Fruit fly (Drosophila melanogaster) whole organism, prepupa: ENCODE results near the gene sqd.
A peak's percentile ranks its signal among the peaks of the same experiment; 100 is the strongest.

Source experiments
- CG10631 ChIP-seq: fragments of 200-800 bp; sonication (Bioruptor generic); optimal IDR thresholded peaks from 2 replicates; lab custom pipeline; 2016; ENCODE audit warnings: missing biosample characterization, missing genetic modification characterization
- CG10669 ChIP-seq: fragments of 200-800 bp; sonication (Bioruptor generic); optimal IDR thresholded peaks from 3 replicates; lab custom pipeline; 2018; ENCODE audit warnings: missing biosample characterization, mild to moderate bottlenecking, missing genetic modification characterization, moderate library complexity
- CG11294 ChIP-seq: fragments of 200-800 bp; sonication (Bioruptor generic); IDR thresholded peaks from 2 replicates; pipeline ENCODE4 v1.3.6; 2022; ENCODE audit warnings: missing biosample characterization, missing genetic modification characterization
- CG11762 ChIP-seq: fragments of 200-800 bp; sonication (Bioruptor generic); optimal IDR thresholded peaks from 3 replicates; lab custom pipeline; 2016; ENCODE audit warnings: missing biosample characterization, missing genetic modification characterization; ENCODE audit not compliant: insufficient read depth
- CG11902 ChIP-seq: fragments of 200-800 bp; sonication (Bioruptor generic); optimal IDR thresholded peaks from 3 replicates; lab custom pipeline; 2016; ENCODE audit warnings: missing biosample characterization, missing genetic modification characterization
- CG15336 ChIP-seq: fragments of 200-800 bp; sonication (Bioruptor generic); IDR thresholded peaks from 2 replicates; pipeline ENCODE4 v1.3.6; 2022; ENCODE audit warnings: missing biosample characterization, missing genetic modification characterization
- CG1621 ChIP-seq: fragments of 200-800 bp; sonication (Bioruptor generic); optimal IDR thresholded peaks from 3 replicates; lab custom pipeline; 2018; ENCODE audit warnings: missing biosample characterization, mild to moderate bottlenecking, missing genetic modification characterization
- CG16779 ChIP-seq: fragments of 200-800 bp; sonication (Bioruptor generic); optimal IDR thresholded peaks from 3 replicates; lab custom pipeline; 2017; ENCODE audit warnings: missing biosample characterization, mild to moderate bottlenecking, missing genetic modification characterization
- CG32006 ChIP-seq: fragments of 200-800 bp; sonication (Bioruptor generic); optimal IDR thresholded peaks from 3 replicates; lab custom pipeline; 2017; ENCODE audit warnings: missing biosample characterization, mild to moderate bottlenecking, missing genetic modification characterization
- CG34406 ChIP-seq: fragments of 200-800 bp; sonication (Bioruptor generic); optimal IDR thresholded peaks from 3 replicates; lab custom pipeline; 2016; ENCODE audit warnings: missing biosample characterization, missing genetic modification characterization
- CG3919 ChIP-seq: fragments of 200-800 bp; sonication (Bioruptor generic); optimal IDR thresholded peaks from 3 replicates; lab custom pipeline; 2016; ENCODE audit warnings: missing biosample characterization, missing genetic modification characterization
- CG4318 ChIP-seq: fragments of 200-800 bp; sonication (Bioruptor generic); optimal IDR thresholded peaks from 3 replicates; lab custom pipeline; 2017; ENCODE audit warnings: missing biosample characterization, mild to moderate bottlenecking, missing genetic modification characterization
- CG6163 ChIP-seq: fragments of 200-800 bp; sonication (Bioruptor generic); IDR thresholded peaks from 3 replicates; pipeline ENCODE4 v1.3.6; 2022; ENCODE audit warnings: missing biosample characterization, missing genetic modification characterization
- CG7368 ChIP-seq: fragments of 200-800 bp; sonication (Bioruptor generic); optimal IDR thresholded peaks from 3 replicates; lab custom pipeline; 2016; ENCODE audit warnings: missing biosample characterization, missing genetic modification characterization
- CG8119 ChIP-seq: fragments of 200-800 bp; sonication (Bioruptor generic); IDR thresholded peaks from 3 replicates; pipeline ENCODE4 v1.3.6; 2022; ENCODE audit warnings: missing biosample characterization, missing genetic modification characterization
- CG8319 ChIP-seq: fragments of 200-800 bp; sonication (Bioruptor generic); optimal IDR thresholded peaks from 3 replicates; lab custom pipeline; 2016; ENCODE audit warnings: missing biosample characterization, missing genetic modification characterization
- CG8632 ChIP-seq: fragments of 200-800 bp; sonication (Bioruptor generic); optimal IDR thresholded peaks from 3 replicates; lab custom pipeline; 2016; ENCODE audit warnings: missing biosample characterization, missing genetic modification characterization
- CG9139 ChIP-seq: fragments of 200-800 bp; sonication (Bioruptor generic); optimal IDR thresholded peaks from 3 replicates; lab custom pipeline; 2017; ENCODE audit warnings: missing biosample characterization, mild to moderate bottlenecking, missing genetic modification characterization
- Eip75B ChIP-seq: fragments of 200-800 bp; sonication (Bioruptor generic); optimal IDR thresholded peaks from 3 replicates; lab custom pipeline; 2016; ENCODE audit warnings: missing biosample characterization, missing genetic modification characterization
- Eip78C ChIP-seq: fragments of 200-800 bp; sonication (Bioruptor generic); peaks from one replicate; lab custom pipeline; 2016; ENCODE audit warnings: missing biosample characterization, missing genetic modification characterization
- Eip93F ChIP-seq: fragments of 200-800 bp; sonication (Bioruptor generic); optimal IDR thresholded peaks from 2 replicates; lab custom pipeline; 2016; ENCODE audit warnings: missing biosample characterization, mild to moderate bottlenecking, missing genetic modification characterization
- Ets21C ChIP-seq: fragments of 200-800 bp; sonication (Bioruptor generic); optimal IDR thresholded peaks from 3 replicates; lab custom pipeline; 2016; ENCODE audit warnings: missing biosample characterization, missing genetic modification characterization
- Ets96B ChIP-seq: fragments of 200-800 bp; optimal IDR thresholded peaks from 2 replicates; lab custom pipeline; 2019; ENCODE audit warnings: missing biosample characterization, mild to moderate bottlenecking, missing genetic modification characterization, moderate library complexity
- Gug ChIP-seq: fragments of 200-800 bp; sonication (Bioruptor generic); IDR thresholded peaks from 2 replicates; pipeline ENCODE4 v1.3.6; 2022; ENCODE audit warnings: missing biosample characterization, missing genetic modification characterization
- Hr38 ChIP-seq: sonication (Bioruptor generic); optimal IDR thresholded peaks from 2 replicates; lab custom pipeline; 2016; ENCODE audit warnings: missing biosample characterization, missing genetic modification characterization
- Hr39 ChIP-seq: fragments of 200-800 bp; sonication (Bioruptor generic); optimal IDR thresholded peaks from 2 replicates; lab custom pipeline; 2016; ENCODE audit warnings: missing biosample characterization, missing genetic modification characterization
- Hr4 ChIP-seq: fragments of 200-800 bp; sonication (Bioruptor generic); optimal IDR thresholded peaks from 3 replicates; lab custom pipeline; 2016; ENCODE audit warnings: missing biosample characterization, missing genetic modification characterization
- Lpt ChIP-seq: fragments of 200-800 bp; sonication (Bioruptor generic); optimal IDR thresholded peaks from 3 replicates; lab custom pipeline; 2016; ENCODE audit warnings: missing biosample characterization, missing genetic modification characterization
- Met ChIP-seq: fragments of 200-800 bp; sonication (Bioruptor generic); optimal IDR thresholded peaks from 3 replicates; lab custom pipeline; 2016; ENCODE audit warnings: missing biosample characterization, missing genetic modification characterization
- OdsH ChIP-seq: fragments of 200-800 bp; sonication (Bioruptor generic); optimal IDR thresholded peaks from 3 replicates; lab custom pipeline; 2016; ENCODE audit warnings: missing biosample characterization, missing genetic modification characterization
- Smox ChIP-seq: fragments of 200-800 bp; sonication (Bioruptor generic); optimal IDR thresholded peaks from 3 replicates; lab custom pipeline; 2016; ENCODE audit warnings: missing biosample characterization, missing genetic modification characterization
- Sox102F ChIP-seq: fragments of 200-800 bp; sonication (Bioruptor generic); optimal IDR thresholded peaks from 2 replicates; lab custom pipeline; 2016; ENCODE audit warnings: missing biosample characterization, mild to moderate bottlenecking, missing genetic modification characterization
- Sox14 ChIP-seq: fragments of 200-800 bp; sonication (Bioruptor generic); optimal IDR thresholded peaks from 3 replicates; lab custom pipeline; 2016; ENCODE audit warnings: missing biosample characterization, missing genetic modification characterization
- Sox15 ChIP-seq: fragments of 200-800 bp; sonication (Bioruptor generic); optimal IDR thresholded peaks from 3 replicates; lab custom pipeline; 2016; ENCODE audit warnings: missing biosample characterization, missing genetic modification characterization
- achi ChIP-seq: fragments of 200-800 bp; sonication (Bioruptor generic); optimal IDR thresholded peaks from 3 replicates; lab custom pipeline; 2016; ENCODE audit warnings: missing biosample characterization, missing genetic modification characterization
- cyc ChIP-seq: fragments of 200-800 bp; sonication (Bioruptor generic); optimal IDR thresholded peaks from 3 replicates; lab custom pipeline; 2016; ENCODE audit warnings: missing biosample characterization, missing genetic modification characterization
- dac ChIP-seq: fragments of 200-800 bp; sonication (Bioruptor generic); optimal IDR thresholded peaks from 2 replicates; lab custom pipeline; 2017; ENCODE audit warnings: missing biosample characterization, mild to moderate bottlenecking, missing genetic modification characterization
- dsx ChIP-seq: fragments of 200-800 bp; optimal IDR thresholded peaks from 3 replicates; lab custom pipeline; 2019; ENCODE audit warnings: missing biosample characterization, mild to moderate bottlenecking, missing genetic modification characterization, moderate library complexity; ENCODE audit not compliant: poor library complexity, severe bottlenecking
- esn ChIP-seq: fragments of 200-800 bp; sonication (Bioruptor generic); optimal IDR thresholded peaks from 2 replicates; lab custom pipeline; 2016; ENCODE audit warnings: missing biosample characterization, mild to moderate bottlenecking, missing genetic modification characterization, moderate library complexity
- fd59A ChIP-seq: fragments of 200-800 bp; sonication (Bioruptor generic); optimal IDR thresholded peaks from 2 replicates; lab custom pipeline; 2017; ENCODE audit warnings: missing biosample characterization, mild to moderate bottlenecking, missing genetic modification characterization, missing genetic modification reagents
- fd85E ChIP-seq: fragments of 200-800 bp; sonication (Bioruptor generic); optimal IDR thresholded peaks from 3 replicates; lab custom pipeline; 2016; ENCODE audit warnings: missing biosample characterization, missing genetic modification characterization
- fkh ChIP-seq: fragments of 200-800 bp; sonication (Bioruptor generic); optimal IDR thresholded peaks from 3 replicates; lab custom pipeline; 2017; ENCODE audit warnings: missing biosample characterization, mild to moderate bottlenecking, missing genetic modification characterization, moderate library complexity
- lz ChIP-seq: fragments of 200-800 bp; sonication (Bioruptor generic); optimal IDR thresholded peaks from 3 replicates; lab custom pipeline; 2016; ENCODE audit warnings: missing biosample characterization, missing genetic modification characterization
- net ChIP-seq: fragments of 200-800 bp; sonication (Bioruptor generic); optimal IDR thresholded peaks from 3 replicates; lab custom pipeline; 2016; ENCODE audit warnings: missing biosample characterization, missing genetic modification characterization
- pdm3 ChIP-seq: fragments of 200-800 bp; sonication (Bioruptor generic); optimal IDR thresholded peaks from 3 replicates; lab custom pipeline; 2016; ENCODE audit warnings: missing biosample characterization, missing genetic modification characterization
- spab ChIP-seq: fragments of 200-800 bp; sonication (Bioruptor generic); optimal IDR thresholded peaks from 2 replicates; lab custom pipeline; 2017; ENCODE audit warnings: missing biosample characterization, mild to moderate bottlenecking, missing genetic modification characterization, missing genetic modification reagents
- ss ChIP-seq, 2 experiments: fragments of 200-800 bp; sonication (Bioruptor generic); optimal IDR thresholded peaks; 2 replicates in 1 of 2; 3 replicates in 1 of 2; lab custom pipeline; 2017 to 2018; ENCODE audit warnings: mild to moderate bottlenecking in 2 of 2, missing biosample characterization in 2 of 2, missing genetic modification characterization in 2 of 2, moderate library complexity in 1 of 2
- svp ChIP-seq: fragments of 200-800 bp; sonication (Bioruptor generic); peaks from one replicate; lab custom pipeline; 2016; ENCODE audit warnings: missing biosample characterization, missing genetic modification characterization
- topi ChIP-seq: fragments of 200-800 bp; sonication (Bioruptor generic); optimal IDR thresholded peaks from 3 replicates; lab custom pipeline; 2016; ENCODE audit warnings: missing biosample characterization, missing genetic modification characterization
- vri ChIP-seq: fragments of 200-800 bp; sonication (Bioruptor generic); optimal IDR thresholded peaks from 3 replicates; lab custom pipeline; 2016; ENCODE audit warnings: missing biosample characterization, mild to moderate bottlenecking, missing genetic modification characterization

Gene sqd

DNA sequence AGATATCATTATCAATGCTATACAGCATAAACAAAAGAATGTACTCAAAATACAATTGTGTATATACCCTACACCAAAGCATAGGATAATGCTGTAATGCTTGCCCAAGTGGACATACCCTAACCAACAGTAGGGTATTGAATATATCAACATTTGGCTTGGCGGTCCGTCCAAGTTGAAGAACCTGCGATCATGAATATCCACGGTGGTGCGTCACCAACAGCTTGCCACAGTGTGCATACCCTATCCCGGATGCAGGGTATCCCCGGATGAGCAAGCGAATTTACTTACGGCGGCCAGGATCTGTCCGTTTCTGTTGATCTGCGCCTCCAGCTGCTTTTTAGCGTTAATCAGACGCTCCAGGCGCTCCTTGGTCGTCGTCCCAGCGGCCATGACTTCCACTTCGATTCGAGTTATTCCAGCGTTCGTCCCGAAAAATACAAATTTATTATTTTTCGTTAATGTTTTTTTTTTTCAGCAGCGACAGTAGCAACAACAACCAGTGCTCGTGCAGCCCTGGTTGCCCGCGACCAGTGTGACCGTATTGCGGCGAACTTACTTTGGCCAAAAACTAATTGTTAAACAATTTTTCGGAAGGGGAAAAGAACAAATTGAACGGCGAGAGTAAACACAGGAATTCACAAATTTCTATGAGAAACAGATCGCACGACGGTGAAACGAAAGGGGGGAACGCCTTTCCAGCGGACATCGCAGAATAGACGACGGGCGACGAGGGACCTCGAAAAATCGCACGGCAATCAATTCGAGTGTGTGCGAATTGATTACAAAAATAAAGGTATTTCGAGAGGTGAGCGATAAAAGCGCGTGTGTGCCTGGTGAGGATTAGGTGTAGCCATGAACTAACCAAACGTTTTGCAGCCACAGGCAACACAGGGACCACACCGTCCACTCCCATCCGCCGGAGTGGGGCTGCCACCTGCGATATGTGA lies 30.3 kb upstream of the sqd start, which contains the start of the genes Lkb1 and CG9588:
Lkb1 (plus strand) TSS at position 413 of the 950 bp plus-strand sequence.
CG9588 (minus strand) TSS at position 545 of the 950 bp plus-strand sequence.
- TF ChIP-seq Gug (GFP tag; lab: Robert Waterston, UW): peak; percentile 80
- peak; percentile 76 for TF ChIP-seq CG7368
- peak; percentile 85 for TF ChIP-seq CG1621 (tag; lab: Kevin White, UChicago)
- TF ChIP-seq Sox14 (GFP tag; lab: Kevin White, UChicago): peak; percentile 78
- peak; percentile 92 for TF ChIP-seq CG6163 (GFP tag; lab: Robert Waterston, UW)
- peak; percentile 63 for TF ChIP-seq Ets21C
- TF ChIP-seq CG8632 (GFP tag; lab: Kevin White, UChicago): peak; percentile 61
- peak; percentile 88 for TF ChIP-seq Eip78C
- peak; percentile 40 for TF ChIP-seq Ets96B (tag; lab: Kevin White, UChicago)
- TF ChIP-seq CG10669 (GFP tag; lab: Kevin White, UChicago): peak; percentile 73
- peak; percentile 79 for TF ChIP-seq lz (GFP tag; lab: Kevin White, UChicago)
- peak; percentile 30 for TF ChIP-seq Lpt
- peak; percentile 83 for TF ChIP-seq esn
- TF ChIP-seq CG10631 (GFP tag; lab: Kevin White, UChicago): no peak
- peak; percentile 77 for TF ChIP-seq cyc (GFP tag; lab: Kevin White, UChicago)
- TF ChIP-seq Hr38 (GFP tag; lab: Kevin White, UChicago): no peak
- peak; percentile 75 for TF ChIP-seq CG8119 (GFP tag; lab: Robert Waterston, UW)
- TF ChIP-seq CG11294: peak; percentile 79
- TF ChIP-seq net (GFP tag; lab: Kevin White, UChicago): peak; percentile 69
- TF ChIP-seq Smox: no peak
- peak; percentile 79 for TF ChIP-seq pdm3 (GFP tag; lab: Kevin White, UChicago)
- no peak for TF ChIP-seq Eip93F (GFP tag; lab: Kevin White, UChicago)
- TF ChIP-seq CG11902 (GFP tag; lab: Kevin White, UChicago): peak; percentile 62
- peak; percentile 74 for TF ChIP-seq achi
- TF ChIP-seq Sox102F: peak; percentile 71
- TF ChIP-seq CG15336 (GFP tag; lab: Robert Waterston, UW): peak; percentile 77
- peak; percentile 78 for TF ChIP-seq topi
- TF ChIP-seq Hr39: peak; percentile 85
- peak; percentile 61 for TF ChIP-seq CG34406
- peak; percentile 82 for TF ChIP-seq CG3919 (GFP tag; lab: Kevin White, UChicago)
- no peak for TF ChIP-seq vri
- TF ChIP-seq fd59A (GFP tag; lab: Kevin White, UChicago): peak; percentile 55
- peak; percentile 81 for TF ChIP-seq CG32006 (GFP tag; lab: Kevin White, UChicago)
- TF ChIP-seq fkh (GFP tag; lab: Kevin White, UChicago): no peak
- TF ChIP-seq spab: peak; percentile 60
- peak; percentile 62 for TF ChIP-seq Sox15
- TF ChIP-seq CG16779 (tag; lab: Kevin White, UChicago): no peak
- peak; percentile 84 for TF ChIP-seq svp (GFP tag; lab: Kevin White, UChicago)
- TF ChIP-seq CG4318 (GFP tag; lab: Kevin White, UChicago): no peak
- peak; percentile 19 for TF ChIP-seq CG11762 (GFP tag; lab: Kevin White, UChicago)
- no peak for TF ChIP-seq fd85E (GFP tag; lab: Kevin White, UChicago)
- TF ChIP-seq Met (GFP tag; lab: Kevin White, UChicago): no peak
- TF ChIP-seq CG9139 (GFP tag; lab: Kevin White, UChicago): no peak
- TF ChIP-seq CG8319 (GFP tag; lab: Kevin White, UChicago): peak; percentile 68
- peak; percentile 88 for TF ChIP-seq Hr4
- no peak for TF ChIP-seq dsx (GFP tag; lab: Kevin White, UChicago)
- TF ChIP-seq ss (GFP tag; optimal IDR thresholded peaks at IDR 0.05; lab: Kevin White, UChicago): peak; percentile 19 to 51
- peak; percentile 81 for TF ChIP-seq Eip75B
- peak; percentile 63 for TF ChIP-seq dac (GFP tag; lab: Kevin White, UChicago)
- no peak for TF ChIP-seq OdsH
